Worm (Caenorhabditis elegans) whole organism, midembryonic: ENCODE measurements around the gene cln-3.1.

ENCODE experiments used
- cog-1 ChIP-seq: sonication (generic microtip); optimal IDR thresholded peaks from 2 replicates; lab custom pipeline; 2016; ENCODE audit warnings: missing genetic modification characterization, missing compliant biosample characterization
- klf-2 ChIP-seq: fragments of 200-800 bp; sonication (Bioruptor generic); conservative IDR thresholded peaks from 2 replicates; pipeline ENCODE4 v1.3.6; 2022; ENCODE audit warnings: missing genetic modification reagents, missing genetic modification characterization, missing compliant biosample characterization
- ref-1 ChIP-seq: fragments of 200-800 bp; sonication (Bioruptor generic); conservative IDR thresholded peaks from 2 replicates; pipeline ENCODE4 v1.3.6; 2022; ENCODE audit warnings: missing genetic modification reagents, missing genetic modification characterization, missing compliant biosample characterization
- tab-1 ChIP-seq: fragments of 200-800 bp; sonication (Bioruptor generic); IDR thresholded peaks from 2 replicates; pipeline ENCODE4 v1.3.6; 2022; ENCODE audit warnings: missing genetic modification characterization, missing compliant biosample characterization
- ztf-23 ChIP-seq: fragments of 200-800 bp; sonication (Bioruptor generic); IDR thresholded peaks from 2 replicates; pipeline ENCODE4 v1.3.6; 2022; ENCODE audit warnings: missing genetic modification reagents, missing genetic modification characterization, missing compliant biosample characterization

DNA sequence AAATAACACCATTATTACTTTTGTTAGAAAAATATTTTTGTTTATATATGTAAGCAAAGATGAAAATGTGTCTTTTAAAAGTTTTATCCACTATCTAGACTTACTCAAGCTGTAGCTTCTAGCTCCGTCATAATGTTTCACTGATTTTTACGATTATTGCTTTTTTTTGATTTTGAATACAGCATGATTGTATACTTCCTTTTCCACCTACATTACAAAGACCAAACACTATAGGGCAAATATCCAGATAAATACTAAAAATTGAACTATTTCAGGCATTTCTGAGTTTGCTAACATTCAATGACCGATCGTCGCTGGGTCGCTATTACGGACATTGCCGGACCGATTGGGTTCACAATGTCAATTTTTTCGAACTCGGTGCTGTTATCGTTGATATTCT lies 1.2 kb upstream of the cln-3.1 start, which contains the start of gene str-116:
- TF ChIP-seq cog-1 (no peak), ref-1 (no peak), ztf-23 (GFP tag; lab: Robert Waterston, UW) (no peak), klf-2 (GFP tag; lab: Robert Waterston, UW) (no peak), tab-1 (GFP tag; lab: Robert Waterston, UW) (no peak)
